Worm (Caenorhabditis elegans): ENCODE results near the gene R148.4.

DNA sequence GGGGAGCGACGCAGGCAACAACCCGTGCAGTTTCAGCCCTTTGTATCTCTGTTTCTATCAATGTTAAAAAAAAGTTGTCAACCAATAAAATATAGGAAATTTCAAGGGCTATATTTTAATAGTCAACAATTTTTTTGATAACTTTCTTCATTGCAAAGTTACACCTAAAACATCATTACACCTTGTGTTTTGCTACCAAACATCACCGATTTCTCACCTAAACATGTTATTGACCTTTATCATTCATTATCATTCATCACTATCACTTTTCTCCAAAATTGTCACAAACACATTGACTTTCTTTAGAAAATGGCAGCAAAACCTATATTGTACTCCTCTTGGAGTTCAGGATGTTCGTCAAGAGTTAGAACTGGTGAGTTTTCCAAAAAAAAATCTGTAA is 42.4 kb upstream of the R148.4 start, which contains the start of gene Y53G8B.1:
- no peak for TF ChIP-seq skn-1 (tag; optimal IDR thresholded peaks at IDR 0.05)
- TF ChIP-seq lsy-2 (tag; optimal IDR thresholded peaks at IDR 0.05), result no peak
- TF ChIP-seq F13H6.1 (tag; optimal IDR thresholded peaks at IDR 0.05), result no peak
- no peak for TF ChIP-seq nhr-12 (tag; optimal IDR thresholded peaks at IDR 0.05)
- no peak for TF ChIP-seq ama-1 (optimal IDR thresholded peaks at IDR 0.05)
- TF ChIP-seq unc-62 (GFP tag; optimal IDR thresholded peaks at IDR 0.05), result no peak
- no peak for TF ChIP-seq egl-27 (tag; optimal IDR thresholded peaks at IDR 0.05)
- TF ChIP-seq nhr-25 (tag; optimal IDR thresholded peaks at IDR 0.05), result no peak
- TF ChIP-seq aly-2 (tag; optimal IDR thresholded peaks at IDR 0.05), result no peak
- no peak for TF ChIP-seq zag-1 (tag; optimal IDR thresholded peaks at IDR 0.05)
